Fruit fly (Drosophila melanogaster) whole organism, prepupa: Measurements from ENCODE around the gene shams.

Experiments
- Blimp-1 ChIP-seq: fragments of 200-800 bp; sonication (Bioruptor generic); optimal IDR thresholded peaks from 3 replicates; lab custom pipeline; 2017; ENCODE audit warnings: missing biosample characterization, missing genetic modification characterization, mild to moderate bottlenecking, moderate library complexity, missing genetic modification reagents
- CG10631 ChIP-seq: fragments of 200-800 bp; sonication (Bioruptor generic); optimal IDR thresholded peaks from 2 replicates; lab custom pipeline; 2016; ENCODE audit warnings: missing biosample characterization, missing genetic modification characterization
- CG10669 ChIP-seq: fragments of 200-800 bp; sonication (Bioruptor generic); optimal IDR thresholded peaks from 3 replicates; lab custom pipeline; 2018; ENCODE audit warnings: missing biosample characterization, mild to moderate bottlenecking, missing genetic modification characterization, moderate library complexity
- CG11762 ChIP-seq: fragments of 200-800 bp; sonication (Bioruptor generic); optimal IDR thresholded peaks from 3 replicates; lab custom pipeline; 2016; ENCODE audit warnings: missing biosample characterization, missing genetic modification characterization; ENCODE audit not compliant: insufficient read depth
- CG15336 ChIP-seq: fragments of 200-800 bp; sonication (Bioruptor generic); IDR thresholded peaks from 2 replicates; pipeline ENCODE4 v1.3.6; 2022; ENCODE audit warnings: missing biosample characterization, missing genetic modification characterization
- CG1621 ChIP-seq: fragments of 200-800 bp; sonication (Bioruptor generic); optimal IDR thresholded peaks from 3 replicates; lab custom pipeline; 2018; ENCODE audit warnings: missing biosample characterization, mild to moderate bottlenecking, missing genetic modification characterization
- CG16779 ChIP-seq: fragments of 200-800 bp; sonication (Bioruptor generic); optimal IDR thresholded peaks from 3 replicates; lab custom pipeline; 2017; ENCODE audit warnings: missing biosample characterization, mild to moderate bottlenecking, missing genetic modification characterization
- CG3032 ChIP-seq: fragments of 200-800 bp; optimal IDR thresholded peaks from 2 replicates; lab custom pipeline; 2019; ENCODE audit warnings: missing biosample characterization, mild to moderate bottlenecking, missing genetic modification characterization, moderate library complexity
- CG31627 ChIP-seq: fragments of 200-800 bp; sonication (Bioruptor generic); optimal IDR thresholded peaks from 3 replicates; lab custom pipeline; 2016; ENCODE audit warnings: missing biosample characterization, missing genetic modification characterization
- CG32006 ChIP-seq: fragments of 200-800 bp; sonication (Bioruptor generic); optimal IDR thresholded peaks from 3 replicates; lab custom pipeline; 2017; ENCODE audit warnings: missing biosample characterization, mild to moderate bottlenecking, missing genetic modification characterization
- CG34406 ChIP-seq: fragments of 200-800 bp; sonication (Bioruptor generic); optimal IDR thresholded peaks from 3 replicates; lab custom pipeline; 2016; ENCODE audit warnings: missing biosample characterization, missing genetic modification characterization
- CG6163 ChIP-seq: fragments of 200-800 bp; sonication (Bioruptor generic); IDR thresholded peaks from 3 replicates; pipeline ENCODE4 v1.3.6; 2022; ENCODE audit warnings: missing biosample characterization, missing genetic modification characterization
- CG6276 ChIP-seq: fragments of 200-800 bp; sonication (Bioruptor generic); optimal IDR thresholded peaks from 2 replicates; lab custom pipeline; 2017; ENCODE audit warnings: missing biosample characterization, mild to moderate bottlenecking, missing genetic modification characterization
- CG6792 ChIP-seq: fragments of 200-800 bp; sonication (Bioruptor generic); optimal IDR thresholded peaks from 3 replicates; lab custom pipeline; 2016; ENCODE audit warnings: missing biosample characterization, missing genetic modification characterization
- CG6808 ChIP-seq: fragments of 200-800 bp; sonication (Bioruptor generic); optimal IDR thresholded peaks from 3 replicates; lab custom pipeline; 2017; ENCODE audit warnings: missing biosample characterization, missing genetic modification characterization, mild to moderate bottlenecking, moderate library complexity, missing genetic modification reagents
- CG6854 ChIP-seq: fragments of 200-800 bp; sonication (Bioruptor generic); optimal IDR thresholded peaks from 2 replicates; lab custom pipeline; 2017; ENCODE audit warnings: missing biosample characterization, mild to moderate bottlenecking, missing genetic modification characterization
- CG7368 ChIP-seq: fragments of 200-800 bp; sonication (Bioruptor generic); optimal IDR thresholded peaks from 3 replicates; lab custom pipeline; 2016; ENCODE audit warnings: missing biosample characterization, missing genetic modification characterization
- CG8119 ChIP-seq: fragments of 200-800 bp; sonication (Bioruptor generic); IDR thresholded peaks from 3 replicates; pipeline ENCODE4 v1.3.6; 2022; ENCODE audit warnings: missing biosample characterization, missing genetic modification characterization
- CG9139 ChIP-seq: fragments of 200-800 bp; sonication (Bioruptor generic); optimal IDR thresholded peaks from 3 replicates; lab custom pipeline; 2017; ENCODE audit warnings: missing biosample characterization, mild to moderate bottlenecking, missing genetic modification characterization
- Eip78C ChIP-seq: fragments of 200-800 bp; sonication (Bioruptor generic); peaks from one replicate; lab custom pipeline; 2016; ENCODE audit warnings: missing biosample characterization, missing genetic modification characterization
- Eip93F ChIP-seq: fragments of 200-800 bp; sonication (Bioruptor generic); optimal IDR thresholded peaks from 2 replicates; lab custom pipeline; 2016; ENCODE audit warnings: missing biosample characterization, mild to moderate bottlenecking, missing genetic modification characterization
- Ets21C ChIP-seq: fragments of 200-800 bp; sonication (Bioruptor generic); optimal IDR thresholded peaks from 3 replicates; lab custom pipeline; 2016; ENCODE audit warnings: missing biosample characterization, missing genetic modification characterization
- Hr38 ChIP-seq: sonication (Bioruptor generic); optimal IDR thresholded peaks from 2 replicates; lab custom pipeline; 2016; ENCODE audit warnings: missing biosample characterization, missing genetic modification characterization
- Hr39 ChIP-seq: fragments of 200-800 bp; sonication (Bioruptor generic); optimal IDR thresholded peaks from 2 replicates; lab custom pipeline; 2016; ENCODE audit warnings: missing biosample characterization, missing genetic modification characterization
- Lpt ChIP-seq: fragments of 200-800 bp; sonication (Bioruptor generic); optimal IDR thresholded peaks from 3 replicates; lab custom pipeline; 2016; ENCODE audit warnings: missing biosample characterization, missing genetic modification characterization
- Met ChIP-seq: fragments of 200-800 bp; sonication (Bioruptor generic); optimal IDR thresholded peaks from 3 replicates; lab custom pipeline; 2016; ENCODE audit warnings: missing biosample characterization, missing genetic modification characterization
- OdsH ChIP-seq: fragments of 200-800 bp; sonication (Bioruptor generic); optimal IDR thresholded peaks from 3 replicates; lab custom pipeline; 2016; ENCODE audit warnings: missing biosample characterization, missing genetic modification characterization
- Smox ChIP-seq: fragments of 200-800 bp; sonication (Bioruptor generic); optimal IDR thresholded peaks from 3 replicates; lab custom pipeline; 2016; ENCODE audit warnings: missing biosample characterization, missing genetic modification characterization
- Sox102F ChIP-seq: fragments of 200-800 bp; sonication (Bioruptor generic); optimal IDR thresholded peaks from 2 replicates; lab custom pipeline; 2016; ENCODE audit warnings: missing biosample characterization, mild to moderate bottlenecking, missing genetic modification characterization
- Sox14 ChIP-seq: fragments of 200-800 bp; sonication (Bioruptor generic); optimal IDR thresholded peaks from 3 replicates; lab custom pipeline; 2016; ENCODE audit warnings: missing biosample characterization, missing genetic modification characterization
- Sox15 ChIP-seq: fragments of 200-800 bp; sonication (Bioruptor generic); optimal IDR thresholded peaks from 3 replicates; lab custom pipeline; 2016; ENCODE audit warnings: missing biosample characterization, missing genetic modification characterization
- achi ChIP-seq: fragments of 200-800 bp; sonication (Bioruptor generic); optimal IDR thresholded peaks from 3 replicates; lab custom pipeline; 2016; ENCODE audit warnings: missing biosample characterization, missing genetic modification characterization
- cyc ChIP-seq: fragments of 200-800 bp; sonication (Bioruptor generic); optimal IDR thresholded peaks from 3 replicates; lab custom pipeline; 2016; ENCODE audit warnings: missing biosample characterization, missing genetic modification characterization
- dac ChIP-seq: fragments of 200-800 bp; sonication (Bioruptor generic); optimal IDR thresholded peaks from 2 replicates; lab custom pipeline; 2017; ENCODE audit warnings: missing biosample characterization, mild to moderate bottlenecking, missing genetic modification characterization
- eg ChIP-seq: fragments of 200-800 bp; sonication (Bioruptor generic); IDR thresholded peaks from 3 replicates; pipeline ENCODE4 v1.3.6; 2022; ENCODE audit warnings: missing biosample characterization, missing genetic modification characterization
- esn ChIP-seq: fragments of 200-800 bp; sonication (Bioruptor generic); optimal IDR thresholded peaks from 2 replicates; lab custom pipeline; 2016; ENCODE audit warnings: missing biosample characterization, mild to moderate bottlenecking, missing genetic modification characterization, moderate library complexity
- fd59A ChIP-seq: fragments of 200-800 bp; sonication (Bioruptor generic); optimal IDR thresholded peaks from 2 replicates; lab custom pipeline; 2017; ENCODE audit warnings: missing biosample characterization, mild to moderate bottlenecking, missing genetic modification characterization, missing genetic modification reagents
- fd85E ChIP-seq: fragments of 200-800 bp; sonication (Bioruptor generic); optimal IDR thresholded peaks from 3 replicates; lab custom pipeline; 2016; ENCODE audit warnings: missing biosample characterization, missing genetic modification characterization
- lz ChIP-seq: fragments of 200-800 bp; sonication (Bioruptor generic); optimal IDR thresholded peaks from 3 replicates; lab custom pipeline; 2016; ENCODE audit warnings: missing biosample characterization, missing genetic modification characterization
- spab ChIP-seq: fragments of 200-800 bp; sonication (Bioruptor generic); optimal IDR thresholded peaks from 2 replicates; lab custom pipeline; 2017; ENCODE audit warnings: missing biosample characterization, mild to moderate bottlenecking, missing genetic modification characterization, missing genetic modification reagents
- svp ChIP-seq: fragments of 200-800 bp; sonication (Bioruptor generic); peaks from one replicate; lab custom pipeline; 2016; ENCODE audit warnings: missing biosample characterization, missing genetic modification characterization
- vri ChIP-seq: fragments of 200-800 bp; sonication (Bioruptor generic); optimal IDR thresholded peaks from 3 replicates; lab custom pipeline; 2016; ENCODE audit warnings: missing biosample characterization, mild to moderate bottlenecking, missing genetic modification characterization

The shams gene

dm6 chr3R:25039028-25039476, 35.4 kb downstream of the shams start, which contains the start of the genes Ythdf and bai:
Gene Ythdf, minus strand, starts transcription at chr3R:25039249.
Gene bai, plus strand, starts transcription at chr3R:25039374.
- TF ChIP-seq CG11762 (GFP tag; lab: Kevin White, UChicago): no peak
- no peak for TF ChIP-seq CG34406
- TF ChIP-seq CG6163 (GFP tag; lab: Robert Waterston, UW): no peak
- no peak for TF ChIP-seq fd85E (GFP tag; lab: Kevin White, UChicago)
- TF ChIP-seq Eip78C (GFP tag; lab: Kevin White, UChicago): no peak
- TF ChIP-seq Eip93F: peak; percentile 35
- TF ChIP-seq CG31627 (GFP tag; lab: Kevin White, UChicago): peak; percentile 42
- peak; percentile 74 for TF ChIP-seq Sox14 (GFP tag; lab: Kevin White, UChicago)
- peak; percentile 58 for TF ChIP-seq esn (GFP tag; lab: Kevin White, UChicago)
- no peak for TF ChIP-seq cyc (GFP tag; lab: Kevin White, UChicago)
- TF ChIP-seq fd59A (GFP tag; lab: Kevin White, UChicago): no peak
- TF ChIP-seq lz (GFP tag; lab: Kevin White, UChicago): peak; percentile 44

dm6 chr3R:25036644-25037043, 37.8 kb downstream of the shams start, which contains the start of gene CG31115:
Gene CG31115, plus strand, starts transcription at chr3R:25036944.
- no peak for TF ChIP-seq CG6792 (GFP tag; lab: Kevin White, UChicago)
- TF ChIP-seq CG16779 (tag; lab: Kevin White, UChicago): no peak
- no peak for TF ChIP-seq CG3032
- no peak for TF ChIP-seq CG8119 (GFP tag; lab: Robert Waterston, UW)
- no peak for TF ChIP-seq eg
- no peak for TF ChIP-seq CG34406
- TF ChIP-seq, all 60 proteins: peak for 0

DNA sequence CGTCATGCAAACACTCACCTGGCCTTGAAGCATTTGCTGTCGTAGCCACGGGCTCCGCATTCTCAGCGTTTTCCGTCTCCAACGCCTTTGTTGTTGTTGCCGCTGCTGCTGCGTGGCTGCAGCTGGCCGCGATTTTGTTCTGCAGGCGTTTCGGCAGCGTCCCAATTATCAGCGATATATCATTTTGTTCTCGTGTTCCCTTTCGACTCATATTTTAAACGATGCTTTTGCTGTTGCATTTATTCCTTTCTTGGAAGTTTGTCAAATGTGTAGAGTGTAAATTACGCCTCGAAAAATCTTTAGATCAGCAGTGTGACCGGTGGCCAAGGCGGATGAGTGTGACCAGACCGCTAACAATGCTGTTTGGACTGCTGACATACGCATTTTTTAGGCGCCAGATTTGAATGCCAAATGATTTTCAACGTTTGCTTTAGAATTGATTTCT, 41.2 kb downstream of the shams start, which contains the start of gene Smg6:
Gene Smg6, minus strand, starts transcription at position 324 of the 445 bp plus-strand sequence.
- TF ChIP-seq Hr39 (GFP tag; lab: Kevin White, UChicago) (no peak), Met (GFP tag; lab: Kevin White, UChicago) (no peak), OdsH (no peak), CG6276 (GFP tag; lab: Kevin White, UChicago) (no peak), lz (GFP tag; lab: Kevin White, UChicago) (no peak), achi (no peak), Lpt (no peak), esn (GFP tag; lab: Kevin White, UChicago) (no peak), CG9139 (GFP tag; lab: Kevin White, UChicago) (no peak), CG1621 (tag; lab: Kevin White, UChicago) (no peak), svp (no peak), Blimp-1 (GFP tag; lab: Kevin White, UChicago) (no peak), dac (GFP tag; lab: Kevin White, UChicago) (no peak), CG6854 (GFP tag; lab: Kevin White, UChicago) (no peak), spab (GFP tag; lab: Kevin White, UChicago) (no peak), Smox (GFP tag; lab: Kevin White, UChicago) (no peak), CG10669 (GFP tag; lab: Kevin White, UChicago) (no peak), CG10631 (GFP tag; lab: Kevin White, UChicago) (no peak), Eip93F (no peak)

dm6 chr3R:25032686-25033085, 41.7 kb downstream of the shams start:
- TF ChIP-seq esn (GFP tag; lab: Kevin White, UChicago): no peak
- TF ChIP-seq Hr39 (GFP tag; lab: Kevin White, UChicago): no peak
- TF ChIP-seq OdsH: no peak
- no peak for TF ChIP-seq Sox15
- TF ChIP-seq CG7368 (GFP tag; lab: Kevin White, UChicago): no peak
- TF ChIP-seq CG32006 (GFP tag; lab: Kevin White, UChicago): no peak
- no peak for TF ChIP-seq Hr38 (GFP tag; lab: Kevin White, UChicago)
- TF ChIP-seq CG34406: no peak
- TF ChIP-seq Ets21C (GFP tag; lab: Kevin White, UChicago): no peak
- TF ChIP-seq Blimp-1 (GFP tag; lab: Kevin White, UChicago): no peak
- no peak for TF ChIP-seq CG15336 (GFP tag; lab: Robert Waterston, UW)
- TF ChIP-seq Lpt: no peak
- TF ChIP-seq CG6808 (GFP tag; lab: Kevin White, UChicago): no peak
- no peak for TF ChIP-seq CG1621 (tag; lab: Kevin White, UChicago)
- TF ChIP-seq CG9139 (GFP tag; lab: Kevin White, UChicago): no peak
- no peak for TF ChIP-seq cyc (GFP tag; lab: Kevin White, UChicago)
- TF ChIP-seq dac (GFP tag; lab: Kevin White, UChicago): no peak
- no peak for TF ChIP-seq Sox102F (GFP tag; lab: Kevin White, UChicago)
- no peak for TF ChIP-seq vri (GFP tag; lab: Kevin White, UChicago)
